Fruit fly (Drosophila melanogaster) Kc167 (cell line): ENCODE results near the gene escl.

ENCODE experiments used
- Myc ChIP-seq: fragments of >200 bp; optimal IDR thresholded peaks from 2 replicates; lab custom pipeline; 2017; ENCODE audit warnings: missing external identifiers
- Sin3A ChIP-seq: fragments of >200 bp; optimal IDR thresholded peaks from 2 replicates; lab custom pipeline; 2018; ENCODE audit warnings: missing external identifiers
- h ChIP-seq: fragments of >200 bp; optimal IDR thresholded peaks from 3 replicates; lab custom pipeline; 2018; ENCODE audit warnings: missing external identifiers
- insv ChIP-seq: fragments of >200 bp; optimal IDR thresholded peaks from 3 replicates; lab custom pipeline; 2018; ENCODE audit warnings: missing external identifiers
- psq ChIP-seq: fragments of >200 bp; optimal IDR thresholded peaks from 2 replicates; lab custom pipeline; 2017; ENCODE audit warnings: missing external identifiers
- ttk ChIP-seq: sonication (Bioruptor generic); optimal IDR thresholded peaks from 2 replicates; lab custom pipeline; 2017; ENCODE audit warnings: missing external identifiers

The escl gene

dm6 chr2L:12033890-12034289 lies 43.2 kb downstream of the escl start, which contains the start of gene CG18788:
Gene CG18788 (plus strand): TSS chr2L:12034190.
- TF ChIP-seq h (lab: Kevin White, UChicago) = no peak
- TF ChIP-seq ttk (lab: Kevin White, UChicago) = no peak
- no peak for TF ChIP-seq psq

DNA sequence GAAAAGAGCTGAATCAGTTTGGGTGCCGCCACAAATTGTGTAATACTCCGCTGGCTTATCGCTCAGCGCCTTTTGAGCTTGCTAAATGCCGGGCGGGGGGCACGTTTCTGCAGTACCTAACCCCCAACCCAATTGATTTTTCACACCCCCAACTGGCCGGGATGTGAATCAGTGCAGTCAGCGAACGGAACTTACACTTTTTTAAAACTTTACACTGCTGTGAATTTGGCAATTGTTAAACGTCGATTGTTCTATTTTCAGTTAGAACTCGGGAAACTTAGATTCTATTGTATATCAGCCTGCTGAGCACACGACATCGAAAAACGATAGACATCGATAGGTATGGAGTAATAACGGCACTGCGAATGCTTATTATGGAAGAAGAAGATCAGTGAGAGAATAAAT lies 47.5 kb downstream of the escl start, which contains the start of gene Tom70:
Tom70 (minus strand) TSS at position 335 of the 405 bp plus-strand sequence.
- TF ChIP-seq Sin3A (lab: Kevin White, UChicago) (no peak), Myc (lab: Kevin White, UChicago) (no peak), insv (no peak), ttk (lab: Kevin White, UChicago) (no peak), h (lab: Kevin White, UChicago) (no peak), psq (no peak)

DNA sequence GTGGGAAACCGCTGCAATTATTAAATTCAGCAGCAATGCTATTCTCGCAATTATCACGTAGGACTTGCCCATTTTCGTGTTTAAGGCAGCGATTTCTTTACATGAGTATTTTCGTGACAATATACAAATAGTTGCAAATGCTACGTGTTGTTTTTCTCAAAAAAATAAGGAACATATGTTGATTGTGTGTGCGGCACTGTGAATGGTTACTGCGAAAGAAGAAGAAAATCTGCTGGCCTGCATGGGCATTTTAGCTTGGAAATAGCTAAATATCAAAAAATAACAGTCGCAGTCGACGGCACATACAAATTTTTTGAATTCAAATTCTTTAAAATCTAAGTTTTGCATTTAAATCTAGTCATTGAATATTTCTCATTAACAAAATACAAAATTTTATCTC lies 49.8 kb downstream of the escl start, which contains the start of gene CG6766:
CG6766 (minus strand) TSS at position 180 of the 400 bp plus-strand sequence.
- no peak for TF ChIP-seq insv
- TF ChIP-seq ttk (lab: Kevin White, UChicago) = no peak
